Fruit fly (Drosophila melanogaster): ENCODE measurements around the gene CG42305.

DNA sequence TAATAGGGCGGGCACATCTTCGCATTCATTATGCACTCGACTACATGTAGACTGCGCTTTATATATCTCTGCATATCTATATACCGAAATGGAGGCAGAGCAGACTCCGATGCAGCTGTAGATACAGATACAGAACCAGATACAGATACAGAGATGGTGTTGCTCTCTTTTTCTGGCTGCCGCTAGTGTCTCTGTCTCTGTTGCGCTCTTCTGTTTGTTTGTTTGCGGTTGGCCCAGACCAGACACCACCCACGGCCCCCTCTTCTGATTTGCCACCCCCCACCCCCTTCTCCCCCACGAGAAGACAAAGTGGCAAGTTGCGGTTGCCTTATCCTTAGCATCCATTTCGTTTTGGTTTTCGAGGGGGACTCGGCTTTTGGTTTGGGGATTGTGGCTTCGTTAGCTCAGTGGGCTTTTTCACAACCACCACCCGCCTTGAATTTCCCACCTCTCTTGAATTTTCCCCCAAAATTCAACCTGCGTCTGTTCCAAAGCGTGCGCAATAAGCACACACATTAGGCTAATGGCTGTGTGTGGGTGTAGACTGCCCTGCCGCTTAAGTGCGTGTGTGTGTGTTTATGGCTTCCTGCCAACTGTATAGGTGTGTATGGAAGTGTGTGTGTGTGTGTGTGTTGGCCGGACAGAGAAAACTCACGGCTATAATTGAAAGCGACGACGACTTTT lies 28.9 kb upstream of the CG42305 start:
- TF ChIP-seq CG8478 (optimal IDR thresholded peaks at IDR 0.05): no peak
- no peak for TF ChIP-seq CTCF (optimal IDR thresholded peaks at IDR 0.05)

Data from S2 (cell line).